Fruit fly (Drosophila melanogaster) whole organism, embryonic: ENCODE data around the gene MICAL-like.

Experiments
- B-H1 ChIP-seq: fragments of 200-800 bp; sonication (Bioruptor generic); IDR thresholded peaks from 3 replicates; pipeline ENCODE4 v1.3.6; 2022; ENCODE audit warnings: missing biosample characterization, missing genetic modification characterization
- Bgb ChIP-seq: fragments of 200-800 bp; sonication (Bioruptor generic); IDR thresholded peaks from 2 replicates; pipeline ENCODE4 v1.3.6; 2022; ENCODE audit warnings: missing biosample characterization, missing genetic modification characterization; ENCODE audit not compliant: partially characterized antibody
- CG10431 ChIP-seq: fragments of 200-800 bp; sonication (Bioruptor generic); optimal IDR thresholded peaks from 3 replicates; lab custom pipeline; 2018; ENCODE audit warnings: missing biosample characterization, mild to moderate bottlenecking, missing genetic modification characterization
- CG11093 ChIP-seq: fragments of 200-800 bp; sonication (Bioruptor generic); IDR thresholded peaks from 3 replicates; pipeline ENCODE4 v1.3.6; 2022; ENCODE audit warnings: missing biosample characterization, missing genetic modification characterization
- CG11560 ChIP-seq: fragments of 200-800 bp; sonication (Bioruptor generic); IDR thresholded peaks from 3 replicates; pipeline ENCODE4 v1.3.6; 2022; ENCODE audit warnings: missing biosample characterization, missing genetic modification characterization
- CG13624 ChIP-seq: fragments of 200-800 bp; sonication (Bioruptor generic); optimal IDR thresholded peaks from 2 replicates; lab custom pipeline; 2016; ENCODE audit warnings: missing biosample characterization, missing genetic modification characterization
- CG15696 ChIP-seq: fragments of 200-800 bp; sonication (Bioruptor generic); optimal IDR thresholded peaks from 2 replicates; lab custom pipeline; 2019; ENCODE audit warnings: missing biosample characterization, mild to moderate bottlenecking, missing genetic modification characterization, moderate library complexity
- CG1792 ChIP-seq: fragments of 200-800 bp; sonication (Bioruptor generic); optimal IDR thresholded peaks from 2 replicates; lab custom pipeline; 2016; ENCODE audit warnings: missing biosample characterization, missing genetic modification characterization
- CG2116 ChIP-seq: fragments of 200-800 bp; sonication (Bioruptor generic); optimal IDR thresholded peaks from 3 replicates; lab custom pipeline; 2018; ENCODE audit warnings: missing biosample characterization, mild to moderate bottlenecking, missing genetic modification characterization
- CG2202 ChIP-seq: fragments of 200-800 bp; sonication (Bioruptor generic); optimal IDR thresholded peaks from 2 replicates; lab custom pipeline; 2018; ENCODE audit warnings: missing biosample characterization, mild to moderate bottlenecking, missing genetic modification characterization
- CG33213 ChIP-seq: fragments of 200-800 bp; sonication (Bioruptor generic); optimal IDR thresholded peaks from 3 replicates; lab custom pipeline; 2016; ENCODE audit warnings: missing biosample characterization, missing genetic modification characterization
- CG4360 ChIP-seq: fragments of 200-800 bp; sonication (Bioruptor generic); IDR thresholded peaks from 2 replicates; pipeline ENCODE4 v1.3.6; 2022; ENCODE audit warnings: missing biosample characterization, missing genetic modification characterization
- CG4424 ChIP-seq: fragments of 200-800 bp; sonication (Bioruptor generic); optimal IDR thresholded peaks from 3 replicates; lab custom pipeline; 2016; ENCODE audit warnings: missing biosample characterization, missing genetic modification characterization
- CG4820 ChIP-seq: fragments of 200-800 bp; sonication (Bioruptor generic); optimal IDR thresholded peaks from 3 replicates; lab custom pipeline; 2016; ENCODE audit warnings: missing biosample characterization, missing genetic modification characterization
- CG7786 ChIP-seq: fragments of 200-800 bp; sonication (Bioruptor generic); optimal IDR thresholded peaks from 2 replicates; lab custom pipeline; 2016; ENCODE audit warnings: missing biosample characterization, missing genetic modification characterization
- CG8281 ChIP-seq: fragments of 200-800 bp; sonication (Bioruptor generic); optimal IDR thresholded peaks from 2 replicates; lab custom pipeline; 2018; ENCODE audit warnings: missing biosample characterization, mild to moderate bottlenecking, missing genetic modification characterization, moderate library complexity
- CG9609 ChIP-seq: fragments of 200-800 bp; sonication (Bioruptor generic); optimal IDR thresholded peaks from 3 replicates; lab custom pipeline; 2016; ENCODE audit warnings: missing biosample characterization, missing genetic modification characterization
- CG9817 ChIP-seq: fragments of 200-800 bp; sonication (Bioruptor generic); optimal IDR thresholded peaks from 2 replicates; lab custom pipeline; 2018; ENCODE audit warnings: missing biosample characterization, mild to moderate bottlenecking, missing genetic modification characterization, moderate library complexity
- CkIIα-i1 ChIP-seq: fragments of 200-800 bp; sonication (Bioruptor generic); IDR thresholded peaks from 2 replicates; pipeline ENCODE4 v1.3.6; 2022; ENCODE audit warnings: missing biosample characterization, missing genetic modification characterization
- D19B ChIP-seq: fragments of 200-800 bp; sonication (Bioruptor generic); optimal IDR thresholded peaks from 2 replicates; lab custom pipeline; 2017; ENCODE audit warnings: missing biosample characterization, mild to moderate bottlenecking, missing genetic modification characterization
- Dad ChIP-seq: fragments of 200-800 bp; sonication (Bioruptor generic); optimal IDR thresholded peaks from 3 replicates; lab custom pipeline; 2016; ENCODE audit warnings: missing biosample characterization, missing genetic modification characterization
- Deaf1 ChIP-seq: fragments of 200-800 bp; optimal IDR thresholded peaks from 3 replicates; lab custom pipeline; 2019; ENCODE audit warnings: missing biosample characterization, mild to moderate bottlenecking, missing genetic modification characterization, moderate library complexity
- Dip3 ChIP-seq: fragments of 200-800 bp; sonication (Bioruptor generic); optimal IDR thresholded peaks from 3 replicates; lab custom pipeline; 2016; ENCODE audit warnings: missing biosample characterization, missing genetic modification characterization
- Dll ChIP-seq: fragments of 200-800 bp; sonication (Bioruptor generic); IDR thresholded peaks from 4 replicates; pipeline ENCODE4 v1.3.6; 2022; ENCODE audit warnings: missing biosample characterization, missing genetic modification characterization; ENCODE audit not compliant: partially characterized antibody
- Hr39 ChIP-seq: fragments of >200 bp; optimal IDR thresholded peaks from 2 replicates; lab custom pipeline; 2017
- Hr78 ChIP-seq, 2 experiments: fragments of 200-800 bp in 1 of 2; fragments of >200 bp in 1 of 2; sonication (Bioruptor generic) in 1 of 2; optimal IDR thresholded peaks; 2 replicates each; lab custom pipeline; 2017 to 2019; ENCODE audit warnings: missing biosample characterization in 2 of 2, missing genetic modification characterization in 2 of 2, mild to moderate bottlenecking in 1 of 2, moderate library complexity in 1 of 2
- Poxn ChIP-seq: fragments of 200-800 bp; sonication (Bioruptor generic); IDR thresholded peaks from 2 replicates; pipeline ENCODE4 v1.3.6; 2022; ENCODE audit warnings: missing biosample characterization, missing genetic modification characterization
- Spps ChIP-seq: fragments of 200-800 bp; sonication (Bioruptor generic); optimal IDR thresholded peaks from 2 replicates; lab custom pipeline; 2018; ENCODE audit warnings: missing biosample characterization, mild to moderate bottlenecking, missing genetic modification characterization
- Sry-β ChIP-seq: fragments of 200-800 bp; sonication (Bioruptor generic); optimal IDR thresholded peaks from 2 replicates; lab custom pipeline; 2018; ENCODE audit warnings: missing biosample characterization, mild to moderate bottlenecking, missing genetic modification characterization, moderate library complexity
- Ssrp ChIP-seq: fragments of 200-800 bp; sonication (Bioruptor generic); optimal IDR thresholded peaks from 2 replicates; lab custom pipeline; 2018; ENCODE audit warnings: missing biosample characterization, mild to moderate bottlenecking, missing genetic modification characterization, moderate library complexity
- TFAM ChIP-seq: fragments of 200-800 bp; sonication (Bioruptor generic); optimal IDR thresholded peaks from 2 replicates; lab custom pipeline; 2017; ENCODE audit warnings: missing biosample characterization, missing genetic modification characterization, inconsistent platforms
- bigmax ChIP-seq: fragments of 200-800 bp; sonication (Bioruptor generic); optimal IDR thresholded peaks from 2 replicates; lab custom pipeline; 2018; ENCODE audit warnings: missing biosample characterization, mild to moderate bottlenecking, missing genetic modification characterization
- bsh ChIP-seq, 2 experiments: fragments of 200-800 bp; sonication (Bioruptor generic); optimal IDR thresholded peaks; 2 replicates each; lab custom pipeline; 2017 to 2018; ENCODE audit warnings: mild to moderate bottlenecking in 2 of 2, missing biosample characterization in 2 of 2, missing genetic modification characterization in 2 of 2, moderate library complexity in 1 of 2
- btn ChIP-seq: fragments of 200-800 bp; sonication (Bioruptor generic); optimal IDR thresholded peaks from 2 replicates; lab custom pipeline; 2016; ENCODE audit warnings: missing biosample characterization, missing genetic modification characterization
- dan ChIP-seq: fragments of 200-800 bp; sonication (Bioruptor generic); IDR thresholded peaks from 2 replicates; pipeline ENCODE4 v1.3.6; 2022; ENCODE audit warnings: missing biosample characterization, missing genetic modification characterization
- dmrt11E ChIP-seq: fragments of 200-800 bp; sonication (Bioruptor generic); optimal IDR thresholded peaks from 3 replicates; lab custom pipeline; 2018; ENCODE audit warnings: missing biosample characterization, mild to moderate bottlenecking, missing genetic modification characterization, moderate library complexity
- dysf ChIP-seq: fragments of 200-800 bp; sonication (Bioruptor generic); IDR thresholded peaks from 3 replicates; pipeline ENCODE4 v1.3.6; 2022; ENCODE audit warnings: missing biosample characterization, missing genetic modification characterization
- fd102C ChIP-seq: fragments of 200-800 bp; sonication (Bioruptor generic); optimal IDR thresholded peaks from 2 replicates; lab custom pipeline; 2018; ENCODE audit warnings: missing biosample characterization, mild to moderate bottlenecking, missing genetic modification characterization, moderate library complexity
- fru ChIP-seq: fragments of >200 bp; optimal IDR thresholded peaks from 2 replicates; lab custom pipeline; 2017
- gsb ChIP-seq: fragments of 200-800 bp; sonication (Bioruptor generic); IDR thresholded peaks from 2 replicates; pipeline ENCODE4 v1.3.6; 2022; ENCODE audit warnings: missing biosample characterization, missing genetic modification characterization
- jumu ChIP-seq: fragments of 200-800 bp; sonication (Bioruptor generic); optimal IDR thresholded peaks from 3 replicates; lab custom pipeline; 2016; ENCODE audit warnings: missing biosample characterization, missing genetic modification characterization
- knrl ChIP-seq: fragments of 200-800 bp; sonication (Bioruptor generic); IDR thresholded peaks from 3 replicates; pipeline ENCODE4 v1.3.6; 2022; ENCODE audit warnings: missing biosample characterization, missing genetic modification characterization; ENCODE audit not compliant: partially characterized antibody
- lab ChIP-seq: fragments of 200-800 bp; sonication (Bioruptor generic); optimal IDR thresholded peaks from 3 replicates; lab custom pipeline; 2017; ENCODE audit warnings: missing biosample characterization, missing genetic modification characterization, mild to moderate bottlenecking, moderate library complexity, missing genetic modification reagents
- lilli ChIP-seq: fragments of 200-800 bp; sonication (Bioruptor generic); optimal IDR thresholded peaks from 3 replicates; lab custom pipeline; 2016; ENCODE audit warnings: missing biosample characterization, missing genetic modification characterization
- nau ChIP-seq: fragments of 200-800 bp; sonication (Bioruptor generic); optimal IDR thresholded peaks from 3 replicates; lab custom pipeline; 2017; ENCODE audit warnings: missing biosample characterization, mild to moderate bottlenecking, missing genetic modification characterization, missing genetic modification reagents
- odd ChIP-seq: fragments of 200-800 bp; sonication (Bioruptor generic); optimal IDR thresholded peaks from 2 replicates; lab custom pipeline; 2017; ENCODE audit warnings: missing biosample characterization, mild to moderate bottlenecking, missing genetic modification characterization
- onecut ChIP-seq: fragments of 200-800 bp; sonication (Bioruptor generic); IDR thresholded peaks from 2 replicates; pipeline ENCODE4 v1.3.6; 2022; ENCODE audit warnings: missing biosample characterization, missing genetic modification characterization
- sisA ChIP-seq: fragments of 200-800 bp; sonication (Bioruptor generic); IDR thresholded peaks from 2 replicates; pipeline ENCODE4 v1.3.6; 2022; ENCODE audit warnings: missing biosample characterization, missing genetic modification characterization
- wdn ChIP-seq: fragments of 200-800 bp; sonication (Bioruptor generic); IDR thresholded peaks from 2 replicates; pipeline ENCODE4 v1.3.6; 2022; ENCODE audit warnings: missing biosample characterization, missing genetic modification characterization
- yki ChIP-seq: fragments of >200 bp; optimal IDR thresholded peaks from 3 replicates; lab custom pipeline; 2018

The MICAL-like gene

dm6 chr3L:13036706-13037457 lies 21.8 kb upstream of the MICAL-like start, which contains the start of gene Srrm1 (continued):
- TF ChIP-seq gsb (no peak), CG11093 (GFP tag; lab: Robert Waterston, UW) (no peak), CG2116 (peak; percentile 85), fru (lab: Kevin White, UChicago) (no peak), Deaf1 (tag; lab: Kevin White, UChicago) (peak; percentile 19), onecut (peak; percentile 94), Hr78 (GFP tag; optimal IDR thresholded peaks at IDR 0.05; lab: Kevin White, UChicago) (no peak), CG9609 (peak; percentile 29), dmrt11E (no peak), CG10431 (GFP tag; lab: Kevin White, UChicago) (no peak), CG7786 (peak; percentile 42), CG4360 (no peak), CG4820 (GFP tag; lab: Kevin White, UChicago) (peak; percentile 21), dan (GFP tag; lab: Robert Waterston, UW) (no peak), Spps (no peak), CG9817 (peak; percentile 24), bsh (GFP tag; optimal IDR thresholded peaks at IDR 0.05; lab: Kevin White, UChicago) (no peak), odd (GFP tag; lab: Kevin White, UChicago) (no peak), dysf (GFP tag; lab: Robert Waterston, UW) (0 out of 3 replicates have a peak, but pooled peaks have one; percentile 16), CG15696 (tag; lab: Kevin White, UChicago) (no peak), B-H1 (GFP tag; lab: Robert Waterston, UW) (0 out of 3 replicates have a peak, but pooled peaks have one; percentile 23), btn (no peak), lab (GFP tag; lab: Kevin White, UChicago) (peak; percentile 35), CG11560 (tag; lab: Robert Waterston, UW) (peak; percentile 51; the same call in 2 of the 3 replicates), CkIIα-i1 (GFP tag; lab: Robert Waterston, UW) (no peak), Bgb (GFP tag; lab: Robert Waterston, UW) (peak; percentile 93), Ssrp (tag; lab: Kevin White, UChicago) (no peak), jumu (GFP tag; lab: Kevin White, UChicago) (peak; percentile 50), Poxn (GFP tag; lab: Robert Waterston, UW) (no peak), lilli (GFP tag; lab: Kevin White, UChicago) (peak; percentile 72), TFAM (no peak), CG13624 (peak; percentile 75), Dip3 (GFP tag; lab: Kevin White, UChicago) (peak; percentile 38), D19B (GFP tag; lab: Kevin White, UChicago) (no peak), wdn (GFP tag; lab: Robert Waterston, UW) (no peak), CG2202 (no peak), Dad (GFP tag; lab: Kevin White, UChicago) (no peak), CG8281 (tag; lab: Kevin White, UChicago) (no peak), knrl (GFP tag; lab: Robert Waterston, UW) (peak; percentile 92), bigmax (GFP tag; lab: Kevin White, UChicago) (no peak), CG1792 (GFP tag; lab: Kevin White, UChicago) (peak; percentile 11), sisA (GFP tag; lab: Robert Waterston, UW) (peak; percentile 23; the same call in 1 of the 2 replicates), CG33213 (GFP tag; lab: Kevin White, UChicago) (peak; percentile 79), Dll (peak; percentile 90), Sry-β (GFP tag; lab: Kevin White, UChicago) (peak; percentile 58), nau (GFP tag; lab: Kevin White, UChicago) (no peak), Hr39 (no peak), CG4424 (GFP tag; lab: Kevin White, UChicago) (peak; percentile 26), fd102C (GFP tag; lab: Kevin White, UChicago) (no peak), yki (lab: Kevin White, UChicago) (no peak)
